Worm (Caenorhabditis elegans) whole organism, young adult: Measurements from ENCODE around the gene Y22D7AL.10.

Experiments used
- B0035.1 ChIP-seq: sonication (generic microtip); optimal IDR thresholded peaks from 2 replicates; lab custom pipeline; 2016; ENCODE audit warnings: missing genetic modification characterization, mild to moderate bottlenecking, missing compliant biosample characterization, missing genotype, missing genetic modification reagents
- B0336.3 ChIP-seq: fragments of 200-800 bp; sonication (Bioruptor generic); IDR thresholded peaks from 2 replicates; pipeline ENCODE4 v1.3.6; 2022; ENCODE audit warnings: missing genetic modification characterization, missing compliant biosample characterization
- C06A6.2 ChIP-seq: fragments of 200-800 bp; sonication (Bioruptor generic); conservative IDR thresholded peaks from 2 replicates; pipeline ENCODE4 v1.3.6; 2022; ENCODE audit warnings: missing genetic modification characterization, missing compliant biosample characterization
- F22D6.2 ChIP-seq: sonication (generic microtip); optimal IDR thresholded peaks from 2 replicates; lab custom pipeline; 2016; ENCODE audit warnings: mild to moderate bottlenecking, missing genetic modification characterization, missing compliant biosample characterization
- F39B2.1 ChIP-seq: fragments of 200-800 bp; sonication (Bioruptor generic); IDR thresholded peaks from 2 replicates; pipeline ENCODE4 v1.3.6; 2022; ENCODE audit warnings: missing genetic modification reagents, missing genetic modification characterization, missing compliant biosample characterization
- K12H6.12 ChIP-seq: fragments of 200-800 bp; sonication (Bioruptor generic); optimal IDR thresholded peaks from 2 replicates; lab custom pipeline; 2018; ENCODE audit warnings: mild to moderate bottlenecking, missing genetic modification characterization, missing compliant biosample characterization
- Y53G8AR.9 ChIP-seq: fragments of 200-800 bp; sonication (Bioruptor generic); conservative IDR thresholded peaks from 2 replicates; pipeline ENCODE4 v1.3.6; 2022; ENCODE audit warnings: missing genetic modification reagents, missing genetic modification characterization, missing compliant biosample characterization
- Y67H2A.10 ChIP-seq: fragments of 200-800 bp; sonication (Bioruptor generic); conservative IDR thresholded peaks from 2 replicates; pipeline ENCODE4 v1.3.6; 2022; ENCODE audit warnings: missing genetic modification reagents, missing genetic modification characterization, missing compliant biosample characterization
- Y95B8A.8 ChIP-seq: fragments of 200-800 bp; sonication (Bioruptor generic); IDR thresholded peaks from 2 replicates; pipeline ENCODE4 v1.3.6; 2022; ENCODE audit warnings: missing genetic modification reagents, missing genetic modification characterization, missing compliant biosample characterization
- akir-1 ChIP-seq: fragments of 200-800 bp; sonication (Bioruptor generic); optimal IDR thresholded peaks from 2 replicates; lab custom pipeline; 2018; ENCODE audit warnings: mild to moderate bottlenecking, missing genetic modification characterization, moderate library complexity, missing compliant biosample characterization
- ama-1 ChIP-seq, 3 experiments: fragments of 150-350 bp in 1 of 3; sonication (generic microtip) in 2 of 3; optimal IDR thresholded peaks; 2 replicates each; lab custom pipeline; 2014 to 2018; ENCODE audit warnings: missing biosample characterization in 2 of 3, missing genetic modification characterization in 2 of 3, missing genetic modification reagents in 2 of 3
- aptf-2 ChIP-seq: fragments of 200-800 bp; sonication (Bioruptor generic); conservative IDR thresholded peaks from 2 replicates; pipeline ENCODE4 v1.3.6; 2022; ENCODE audit warnings: missing genetic modification reagents, missing genetic modification characterization, missing compliant biosample characterization
- atf-7 ChIP-seq: sonication (generic microtip); optimal IDR thresholded peaks from 2 replicates; lab custom pipeline; 2017; ENCODE audit warnings: mild to moderate bottlenecking, missing genetic modification characterization, missing compliant biosample characterization
- attf-3 ChIP-seq: fragments of 200-800 bp; sonication (Bioruptor generic); conservative IDR thresholded peaks from 2 replicates; pipeline ENCODE4 v1.3.6; 2022; ENCODE audit warnings: missing genetic modification reagents, missing genetic modification characterization, missing compliant biosample characterization
- attf-5 ChIP-seq: fragments of 200-800 bp; sonication (Bioruptor generic); optimal IDR thresholded peaks from 2 replicates; lab custom pipeline; 2018; ENCODE audit warnings: mild to moderate bottlenecking, missing genetic modification characterization, missing compliant biosample characterization
- ccch-3 ChIP-seq: fragments of 200-800 bp; sonication (Bioruptor generic); optimal IDR thresholded peaks from 2 replicates; lab custom pipeline; 2018; ENCODE audit warnings: mild to moderate bottlenecking, missing genetic modification characterization, missing compliant biosample characterization
- cebp-1 ChIP-seq, 2 experiments: fragments of 200-800 bp in 1 of 2; sonication (Bioruptor generic) in 1 of 2; sonication (generic microtip) in 1 of 2; IDR thresholded peaks in 1 of 2; optimal IDR thresholded peaks in 1 of 2; 2 replicates each; pipeline versions ENCODE4 v1.3.6 to Lab custom; 2017 to 2022; ENCODE audit warnings: missing compliant biosample characterization in 2 of 2, missing genetic modification characterization in 2 of 2, mild to moderate bottlenecking in 1 of 2, missing genetic modification reagents in 1 of 2, moderate library complexity in 1 of 2
- cebp-2 ChIP-seq: fragments of 200-800 bp; sonication (Bioruptor generic); IDR thresholded peaks from 2 replicates; pipeline ENCODE4 v1.3.6; 2022; ENCODE audit warnings: missing genetic modification characterization, missing compliant biosample characterization
- ceh-100 ChIP-seq: fragments of 200-800 bp; sonication (Bioruptor generic); IDR thresholded peaks from 2 replicates; pipeline ENCODE4 v1.3.6; 2022; ENCODE audit warnings: missing genetic modification reagents, missing genetic modification characterization, missing compliant biosample characterization
- ceh-79 ChIP-seq: sonication (generic microtip); optimal IDR thresholded peaks from 2 replicates; lab custom pipeline; 2017; ENCODE audit warnings: mild to moderate bottlenecking, missing genetic modification characterization, missing compliant biosample characterization
- chd-7 ChIP-seq: sonication (generic microtip); optimal IDR thresholded peaks from 2 replicates; lab custom pipeline; 2016; ENCODE audit warnings: mild to moderate bottlenecking, missing genetic modification characterization, moderate library complexity, missing compliant biosample characterization
- die-1 ChIP-seq: sonication (generic microtip); optimal IDR thresholded peaks from 2 replicates; lab custom pipeline; 2016; ENCODE audit warnings: missing genotype, mild to moderate bottlenecking, missing genetic modification characterization, missing compliant biosample characterization
- dpff-1 ChIP-seq: sonication (generic microtip); optimal IDR thresholded peaks from 2 replicates; lab custom pipeline; 2017; ENCODE audit warnings: mild to moderate bottlenecking, missing genetic modification characterization, missing compliant biosample characterization
- dpl-1 ChIP-seq: fragments of 150-350 bp; optimal IDR thresholded peaks from 2 replicates; lab custom pipeline; 2014; ENCODE audit warnings: missing biosample characterization, missing genetic modification reagents, missing genetic modification characterization
- egrh-3 ChIP-seq: fragments of 200-800 bp; sonication (Bioruptor generic); IDR thresholded peaks from 2 replicates; pipeline ENCODE4 v1.3.6; 2022; ENCODE audit warnings: missing genetic modification reagents, missing genetic modification characterization, missing compliant biosample characterization
- ekl-4 ChIP-seq: fragments of 200-800 bp; sonication (Bioruptor generic); IDR thresholded peaks from 2 replicates; pipeline ENCODE4 v1.3.6; 2022; ENCODE audit warnings: missing genetic modification reagents, missing genetic modification characterization, missing compliant biosample characterization
- gei-17 ChIP-seq: fragments of 200-800 bp; sonication (Bioruptor generic); optimal IDR thresholded peaks from 2 replicates; lab custom pipeline; 2018; ENCODE audit warnings: mild to moderate bottlenecking, missing genetic modification characterization, missing compliant biosample characterization
- hlh-12 ChIP-seq: sonication (generic microtip); optimal IDR thresholded peaks from 2 replicates; lab custom pipeline; 2016; ENCODE audit warnings: missing genetic modification characterization, missing compliant biosample characterization
- hsf-1 ChIP-seq: fragments of 200-800 bp; sonication (Bioruptor generic); IDR thresholded peaks from 2 replicates; pipeline ENCODE4 v1.3.6; 2022; ENCODE audit warnings: missing genetic modification reagents, missing genetic modification characterization, missing compliant biosample characterization
- lag-1 ChIP-seq: fragments of 200-800 bp; sonication (Bioruptor generic); IDR thresholded peaks from 2 replicates; pipeline ENCODE4 v1.3.6; 2022; ENCODE audit warnings: missing genetic modification reagents, missing genetic modification characterization, missing compliant biosample characterization
- lin-35 ChIP-seq, 3 experiments: fragments of 150-350 bp in 2 of 3; sonication (generic microtip) in 1 of 3; optimal IDR thresholded peaks; 2 replicates each; lab custom pipeline; 2014 to 2018; ENCODE audit warnings: missing biosample characterization in 3 of 3, missing genetic modification characterization in 3 of 3, missing genetic modification reagents in 3 of 3
- lir-1 ChIP-seq: fragments of 200-800 bp; sonication (Bioruptor generic); conservative IDR thresholded peaks from 2 replicates; pipeline ENCODE4 v1.3.6; 2022; ENCODE audit warnings: missing genetic modification reagents, missing genetic modification characterization, missing compliant biosample characterization
- lsy-27 ChIP-seq: sonication (generic microtip); optimal IDR thresholded peaks from 2 replicates; lab custom pipeline; 2017; ENCODE audit warnings: missing genetic modification characterization, mild to moderate bottlenecking, missing compliant biosample characterization, antibody characterized with exemption, missing genotype, borderline replicate concordance; ENCODE audit not compliant: insufficient read depth
- madf-10 ChIP-seq: sonication (generic microtip); optimal IDR thresholded peaks from 2 replicates; lab custom pipeline; 2016; ENCODE audit warnings: mild to moderate bottlenecking, missing genetic modification characterization, missing compliant biosample characterization
- mel-28 ChIP-seq: sonication (generic microtip); optimal IDR thresholded peaks from 2 replicates; lab custom pipeline; 2016; ENCODE audit warnings: borderline replicate concordance, mild to moderate bottlenecking, missing genetic modification characterization, missing compliant biosample characterization
- nfya-2 ChIP-seq: fragments of 200-800 bp; sonication (Bioruptor generic); IDR thresholded peaks from 2 replicates; pipeline ENCODE4 v1.3.6; 2022; ENCODE audit warnings: missing genetic modification reagents, missing genetic modification characterization, missing compliant biosample characterization
- nfyb-1 ChIP-seq: fragments of 200-800 bp; sonication (Bioruptor generic); IDR thresholded peaks from 2 replicates; pipeline ENCODE4 v1.3.6; 2022; ENCODE audit warnings: missing genetic modification reagents, missing genetic modification characterization, missing compliant biosample characterization
- nhr-27 ChIP-seq: fragments of 200-800 bp; sonication (Bioruptor generic); optimal IDR thresholded peaks from 2 replicates; lab custom pipeline; 2018; ENCODE audit warnings: mild to moderate bottlenecking, missing genetic modification characterization, moderate library complexity, missing compliant biosample characterization
- pbrm-1 ChIP-seq: fragments of 200-800 bp; sonication (Bioruptor generic); IDR thresholded peaks from 2 replicates; pipeline ENCODE4 v1.3.6; 2022; ENCODE audit warnings: missing genetic modification reagents, missing genetic modification characterization, missing compliant biosample characterization
- pha-4 ChIP-seq: fragments of 150-350 bp; sonication (generic microtip); optimal IDR thresholded peaks from 2 replicates; lab custom pipeline; 2014; ENCODE audit warnings: missing biosample characterization, missing genetic modification reagents, missing genetic modification characterization
- rcor-1 ChIP-seq: fragments of 200-800 bp; sonication (Bioruptor generic); IDR thresholded peaks from 2 replicates; pipeline ENCODE4 v1.3.6; 2022; ENCODE audit warnings: missing genetic modification reagents, missing genetic modification characterization, missing compliant biosample characterization
- sdz-38 ChIP-seq: sonication (generic microtip); optimal IDR thresholded peaks from 2 replicates; lab custom pipeline; 2016; ENCODE audit warnings: missing genotype, missing genetic modification characterization, missing compliant biosample characterization
- snpc-1.1 ChIP-seq: sonication (generic microtip); optimal IDR thresholded peaks from 2 replicates; lab custom pipeline; 2017; ENCODE audit warnings: missing genetic modification characterization, mild to moderate bottlenecking, missing compliant biosample characterization, antibody characterized with exemption, moderate library complexity, missing genotype, missing genetic modification reagents; ENCODE audit not compliant: insufficient read depth
- xnd-1 ChIP-seq: sonication (generic microtip); optimal IDR thresholded peaks from 2 replicates; lab custom pipeline; 2016; ENCODE audit warnings: missing genotype, missing genetic modification reagents, missing genetic modification characterization, missing compliant biosample characterization
- ztf-22 ChIP-seq: fragments of 200-800 bp; sonication (Bioruptor generic); optimal IDR thresholded peaks from 2 replicates; lab custom pipeline; 2018; ENCODE audit warnings: mild to moderate bottlenecking, missing genetic modification characterization, moderate library complexity, missing compliant biosample characterization
- ztf-25 ChIP-seq: fragments of 200-800 bp; sonication (Bioruptor generic); IDR thresholded peaks from 2 replicates; pipeline ENCODE4 v1.3.6; 2022; ENCODE audit warnings: missing genetic modification reagents, missing genetic modification characterization, missing compliant biosample characterization
- ztf-28 ChIP-seq: fragments of 200-800 bp; sonication (Bioruptor generic); IDR thresholded peaks from 2 replicates; pipeline ENCODE4 v1.3.6; 2022; ENCODE audit warnings: missing genetic modification reagents, missing genetic modification characterization, missing compliant biosample characterization

Y22D7AL.10 gene

DNA sequence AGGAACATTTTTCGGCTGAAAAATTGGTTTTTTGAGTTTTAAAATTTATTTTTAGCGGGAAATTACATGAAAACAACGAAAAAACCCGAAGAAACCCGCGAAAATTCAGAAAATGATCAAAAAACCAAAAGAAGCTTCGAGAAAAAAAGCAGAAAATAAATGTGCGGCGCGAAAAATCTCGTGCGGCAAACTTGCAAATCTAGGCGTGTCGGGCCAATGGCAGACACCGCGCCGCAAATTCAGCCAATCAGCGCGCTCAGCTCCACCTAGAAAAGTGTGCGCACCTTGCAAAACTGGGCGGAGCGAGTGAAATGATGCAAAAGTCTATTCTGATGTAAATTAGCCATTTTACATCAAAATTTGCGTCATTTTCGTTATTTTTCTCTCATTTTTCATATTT, at the start of gene Y22D7AL.10:
Gene Y22D7AL.10, minus strand, starts transcription at position 15 of the 400 bp plus-strand sequence.
- peak; percentile 95 for TF ChIP-seq attf-5 (GFP tag; lab: Kevin White, UChicago)
- TF ChIP-seq die-1, result peak; percentile 77
- TF ChIP-seq attf-3, result peak; percentile 86
- peak; percentile 90 for TF ChIP-seq nhr-27 (tag; lab: Kevin White, UChicago)
- TF ChIP-seq akir-1 (GFP tag; lab: Kevin White, UChicago), result no peak
- TF ChIP-seq lir-1 (GFP tag; lab: Robert Waterston, UW), result peak; percentile 97
- TF ChIP-seq lin-35 (GFP tag; optimal IDR thresholded peaks at IDR 0.05; lab: Kevin White, UChicago), result peak; percentile 72 to 95 (median 94)
- TF ChIP-seq mel-28 (tag; lab: Kevin White, UChicago), result peak; percentile 87
- TF ChIP-seq dpff-1 (tag; lab: Kevin White, UChicago), result peak; percentile 85
- TF ChIP-seq ztf-25 (GFP tag; lab: Robert Waterston, UW), result 0 out of 2 replicates have a peak, but pooled peaks have one; percentile 73
- peak; percentile 92 for TF ChIP-seq dpl-1 (GFP tag; lab: Kevin White, UChicago)
- TF ChIP-seq ztf-28 (GFP tag; lab: Robert Waterston, UW), result peak; percentile 93
- peak; percentile 82 for TF ChIP-seq ztf-22 (GFP tag; lab: Kevin White, UChicago)
- TF ChIP-seq ccch-3 (GFP tag; lab: Kevin White, UChicago), result peak; percentile 24
- TF ChIP-seq lag-1, result 0 out of 2 replicates have a peak, but pooled peaks have one; percentile 56
- TF ChIP-seq Y67H2A.10, result peak; percentile 94
- TF ChIP-seq K12H6.12, result peak; percentile 97
- TF ChIP-seq hsf-1, result peak; percentile 99
- TF ChIP-seq aptf-2 (GFP tag; lab: Robert Waterston, UW), result peak; percentile 68
- TF ChIP-seq cebp-1 (GFP tag; IDR thresholded peaks at IDR 0.05; lab: Robert Waterston, UW), result peak; percentile 77
- peak; percentile 96 for TF ChIP-seq cebp-1 (tag; optimal IDR thresholded peaks at IDR 0.05; lab: Kevin White, UChicago)
- peak; percentile 48 for TF ChIP-seq lsy-27
- TF ChIP-seq atf-7 (tag; lab: Kevin White, UChicago), result peak; percentile 97
- TF ChIP-seq ama-1 (optimal IDR thresholded peaks at IDR 0.05; lab: Kevin White, UChicago), result no peak
- peak in 1 of 2 experiments; percentile 67 for TF ChIP-seq ama-1 (GFP tag; optimal IDR thresholded peaks at IDR 0.05; lab: Kevin White, UChicago)
- TF ChIP-seq cebp-2 (GFP tag; lab: Robert Waterston, UW), result peak; percentile 94
- peak; percentile 95 for TF ChIP-seq ceh-79 (tag; lab: Kevin White, UChicago)
- TF ChIP-seq egrh-3, result peak; percentile 80
- peak; percentile 100 for TF ChIP-seq B0336.3 (GFP tag; lab: Robert Waterston, UW)
- TF ChIP-seq xnd-1 (tag; lab: Kevin White, UChicago), result peak; percentile 93
- peak; percentile 100 for TF ChIP-seq C06A6.2 (GFP tag; lab: Robert Waterston, UW)
- TF ChIP-seq ceh-100 (GFP tag; lab: Robert Waterston, UW), result peak; percentile 92
- peak; percentile 99 for TF ChIP-seq pbrm-1
- peak; percentile 99 for TF ChIP-seq ekl-4 (GFP tag; lab: Robert Waterston, UW)
- TF ChIP-seq gei-17, result peak; percentile 91
- TF ChIP-seq madf-10 (tag; lab: Kevin White, UChicago), result peak; percentile 92
- peak; percentile 100 for TF ChIP-seq nfya-2 (GFP tag; lab: Robert Waterston, UW)
- peak; percentile 100 for TF ChIP-seq nfyb-1 (GFP tag; lab: Robert Waterston, UW)
- TF ChIP-seq Y95B8A.8 (GFP tag; lab: Robert Waterston, UW), result peak; percentile 99
- TF ChIP-seq pha-4 (tag; lab: Kevin White, UChicago), result peak; percentile 73
- peak; percentile 91 for TF ChIP-seq F39B2.1 (GFP tag; lab: Robert Waterston, UW)
- no peak for TF ChIP-seq hlh-12 (tag; lab: Kevin White, UChicago)
- TF ChIP-seq chd-7 (tag; lab: Kevin White, UChicago), result peak; percentile 98
- peak; percentile 98 for TF ChIP-seq Y53G8AR.9 (GFP tag; lab: Robert Waterston, UW)
- TF ChIP-seq rcor-1 (GFP tag; lab: Robert Waterston, UW), result peak; percentile 97
- peak; percentile 87 for TF ChIP-seq F22D6.2 (tag; lab: Kevin White, UChicago)
- TF ChIP-seq B0035.1, result peak; percentile 94
- peak; percentile 66 for TF ChIP-seq snpc-1.1 (tag; lab: Kevin White, UChicago)
- TF ChIP-seq sdz-38, result no peak
